Fruit fly (Drosophila melanogaster) whole organism, embryonic: ENCODE data around the gene CG1801.

Experiments
- CG1024 ChIP-seq: fragments of 200-800 bp; sonication (Bioruptor generic); IDR thresholded peaks from 2 replicates; pipeline ENCODE4 v1.3.6; 2022; ENCODE audit warnings: missing biosample characterization, missing genetic modification characterization
- CG10267 ChIP-seq: fragments of 200-800 bp; sonication (Bioruptor generic); optimal IDR thresholded peaks from 2 replicates; lab custom pipeline; 2018; ENCODE audit warnings: missing biosample characterization, mild to moderate bottlenecking, missing genetic modification characterization, moderate library complexity
- CG10321 ChIP-seq: fragments of 200-800 bp; sonication (Bioruptor generic); IDR thresholded peaks from 2 replicates; pipeline ENCODE4 v1.3.6; 2022; ENCODE audit warnings: missing biosample characterization, missing genetic modification characterization
- CG11398 ChIP-seq: fragments of 200-800 bp; sonication (Bioruptor generic); optimal IDR thresholded peaks from 2 replicates; lab custom pipeline; 2016; ENCODE audit warnings: missing biosample characterization, missing genetic modification characterization
- CG11560 ChIP-seq: fragments of 200-800 bp; sonication (Bioruptor generic); IDR thresholded peaks from 3 replicates; pipeline ENCODE4 v1.3.6; 2022; ENCODE audit warnings: missing biosample characterization, missing genetic modification characterization
- CG11695 ChIP-seq: fragments of 200-800 bp; sonication (Bioruptor generic); IDR thresholded peaks from 3 replicates; pipeline ENCODE4 v1.3.6; 2022; ENCODE audit warnings: missing biosample characterization, missing genetic modification characterization
- CG11696 ChIP-seq: fragments of 200-800 bp; sonication (Bioruptor generic); IDR thresholded peaks from 2 replicates; pipeline ENCODE4 v1.3.6; 2022; ENCODE audit warnings: missing biosample characterization, missing genetic modification characterization
- CG11723 ChIP-seq: fragments of 200-800 bp; sonication (Bioruptor generic); optimal IDR thresholded peaks from 2 replicates; lab custom pipeline; 2017; ENCODE audit warnings: missing biosample characterization, mild to moderate bottlenecking, missing genetic modification characterization
- CG12236 ChIP-seq: fragments of 200-800 bp; sonication (Bioruptor generic); optimal IDR thresholded peaks from 2 replicates; lab custom pipeline; 2016; ENCODE audit warnings: missing biosample characterization, missing genetic modification characterization
- CG1529 ChIP-seq: fragments of 200-800 bp; sonication (Bioruptor generic); optimal IDR thresholded peaks from 3 replicates; lab custom pipeline; 2018; ENCODE audit warnings: missing biosample characterization, missing genetic modification characterization
- CG16779 ChIP-seq: fragments of 200-800 bp; sonication (Bioruptor generic); IDR thresholded peaks from 2 replicates; pipeline ENCODE4 v1.3.6; 2022; ENCODE audit warnings: missing biosample characterization, missing genetic modification characterization
- CG18011 ChIP-seq: fragments of 200-800 bp; sonication (Bioruptor generic); optimal IDR thresholded peaks from 2 replicates; lab custom pipeline; 2017; ENCODE audit warnings: missing biosample characterization, missing genetic modification characterization, mild to moderate bottlenecking, moderate library complexity, missing genotype
- CG18764 ChIP-seq: fragments of 200-800 bp; sonication (Bioruptor generic); optimal IDR thresholded peaks from 3 replicates; lab custom pipeline; 2016; ENCODE audit warnings: missing biosample characterization, missing genetic modification characterization
- CG3065 ChIP-seq: fragments of 200-800 bp; sonication (Bioruptor generic); optimal IDR thresholded peaks from 2 replicates; lab custom pipeline; 2016; ENCODE audit warnings: missing biosample characterization, missing genetic modification characterization
- CG32772 ChIP-seq: fragments of 200-800 bp; sonication (Bioruptor generic); IDR thresholded peaks from 2 replicates; pipeline ENCODE4 v1.3.6; 2022; ENCODE audit warnings: missing biosample characterization, missing genetic modification characterization
- CG3281 ChIP-seq: fragments of 200-800 bp; sonication (Bioruptor generic); optimal IDR thresholded peaks from 3 replicates; lab custom pipeline; 2017; ENCODE audit warnings: missing biosample characterization, mild to moderate bottlenecking, missing genetic modification characterization
- CG6683 ChIP-seq: fragments of 200-800 bp; sonication (Bioruptor generic); optimal IDR thresholded peaks from 2 replicates; lab custom pipeline; 2017; ENCODE audit warnings: missing biosample characterization, mild to moderate bottlenecking, missing genetic modification characterization, missing genetic modification reagents
- CG7963 ChIP-seq: fragments of 200-800 bp; sonication (Bioruptor generic); IDR thresholded peaks from 3 replicates; pipeline ENCODE4 v1.3.6; 2022; ENCODE audit warnings: missing biosample characterization, missing genetic modification characterization; ENCODE audit not compliant: partially characterized antibody
- CG8290 ChIP-seq, 3 experiments: fragments of 200-800 bp; sonication (Bioruptor generic); optimal IDR thresholded peaks; 2 replicates each; lab custom pipeline; 2016 to 2019; ENCODE audit warnings: missing biosample characterization in 3 of 3, missing genetic modification characterization in 3 of 3, mild to moderate bottlenecking in 2 of 3, moderate library complexity in 1 of 3
- CG8944 ChIP-seq: fragments of 200-800 bp; sonication (Bioruptor generic); optimal IDR thresholded peaks from 3 replicates; lab custom pipeline; 2016; ENCODE audit warnings: missing biosample characterization, missing genetic modification characterization
- Dek ChIP-seq: fragments of 200-800 bp; sonication (Bioruptor generic); optimal IDR thresholded peaks from 3 replicates; lab custom pipeline; 2019; ENCODE audit warnings: missing biosample characterization, mild to moderate bottlenecking, missing genetic modification characterization, moderate library complexity
- Dfd ChIP-seq, 2 experiments: fragments of >200 bp; optimal IDR thresholded peaks; 2 replicates each; lab custom pipeline; 2017; ENCODE audit warnings: missing biosample characterization in 2 of 2, missing genetic modification characterization in 2 of 2
- Dref ChIP-seq: fragments of 200-800 bp; sonication (Bioruptor generic); IDR thresholded peaks from 2 replicates; pipeline ENCODE4 v1.3.6; 2022; ENCODE audit warnings: missing biosample characterization, missing genetic modification characterization
- GATAe ChIP-seq: fragments of 200-800 bp; sonication (Bioruptor generic); conservative IDR thresholded peaks from 2 replicates; pipeline ENCODE4 v1.3.6; 2022; ENCODE audit warnings: missing biosample characterization, missing genetic modification characterization
- Med ChIP-seq: fragments of 200-800 bp; sonication (Bioruptor generic); peaks from one replicate; lab custom pipeline; 2016; ENCODE audit warnings: missing biosample characterization, missing genetic modification characterization, mild to moderate bottlenecking, inconsistent platforms, moderate library complexity
- Nf-YC ChIP-seq: fragments of 200-800 bp; optimal IDR thresholded peaks from 3 replicates; lab custom pipeline; 2019; ENCODE audit warnings: missing biosample characterization, mild to moderate bottlenecking, missing genetic modification characterization, moderate library complexity
- Oli ChIP-seq: fragments of 200-800 bp; sonication (Bioruptor generic); optimal IDR thresholded peaks from 2 replicates; lab custom pipeline; 2018; ENCODE audit warnings: missing biosample characterization, mild to moderate bottlenecking, missing genetic modification characterization, moderate library complexity
- Sry-β ChIP-seq: fragments of 200-800 bp; sonication (Bioruptor generic); optimal IDR thresholded peaks from 2 replicates; lab custom pipeline; 2018; ENCODE audit warnings: missing biosample characterization, mild to moderate bottlenecking, missing genetic modification characterization, moderate library complexity
- Tbp ChIP-seq: fragments of >200 bp; optimal IDR thresholded peaks from 2 replicates; lab custom pipeline; 2018; ENCODE audit warnings: missing biosample characterization, missing genetic modification characterization
- ac ChIP-seq: fragments of 200-800 bp; sonication (Bioruptor generic); optimal IDR thresholded peaks from 3 replicates; lab custom pipeline; 2017; ENCODE audit warnings: missing biosample characterization, mild to moderate bottlenecking, missing genetic modification characterization
- al ChIP-seq: fragments of 200-800 bp; sonication (Bioruptor generic); IDR thresholded peaks from 2 replicates; pipeline ENCODE4 v1.3.6; 2022; ENCODE audit warnings: missing biosample characterization, missing genetic modification characterization
- ara ChIP-seq: fragments of 200-800 bp; sonication (Bioruptor generic); IDR thresholded peaks from 2 replicates; pipeline ENCODE4 v1.3.6; 2022; ENCODE audit warnings: missing biosample characterization, missing genetic modification characterization
- ash1 ChIP-seq: fragments of 200-800 bp; sonication (Bioruptor generic); optimal IDR thresholded peaks from 2 replicates; lab custom pipeline; 2018; ENCODE audit warnings: missing biosample characterization, mild to moderate bottlenecking, missing genetic modification characterization
- ato ChIP-seq: fragments of 200-800 bp; sonication (Bioruptor generic); IDR thresholded peaks from 2 replicates; pipeline ENCODE4 v1.3.6; 2022; ENCODE audit warnings: missing biosample characterization, missing genetic modification characterization; ENCODE audit not compliant: partially characterized antibody
- bowl ChIP-seq: fragments of 200-800 bp; sonication (Bioruptor generic); IDR thresholded peaks from 2 replicates; pipeline ENCODE4 v1.3.6; 2022; ENCODE audit warnings: missing biosample characterization, missing genetic modification characterization
- bsh ChIP-seq, 2 experiments: fragments of 200-800 bp; sonication (Bioruptor generic); optimal IDR thresholded peaks; 2 replicates each; lab custom pipeline; 2017 to 2018; ENCODE audit warnings: mild to moderate bottlenecking in 2 of 2, missing biosample characterization in 2 of 2, missing genetic modification characterization in 2 of 2, moderate library complexity in 1 of 2
- cg ChIP-seq: fragments of 200-800 bp; sonication (Bioruptor generic); optimal IDR thresholded peaks from 3 replicates; lab custom pipeline; 2019; ENCODE audit warnings: missing biosample characterization, mild to moderate bottlenecking, missing genetic modification characterization, moderate library complexity
- corto ChIP-seq: fragments of 200-800 bp; sonication (Bioruptor generic); optimal IDR thresholded peaks from 2 replicates; lab custom pipeline; 2016; ENCODE audit warnings: missing biosample characterization, mild to moderate bottlenecking, missing genetic modification characterization, moderate library complexity
- dan ChIP-seq: fragments of 200-800 bp; sonication (Bioruptor generic); IDR thresholded peaks from 2 replicates; pipeline ENCODE4 v1.3.6; 2022; ENCODE audit warnings: missing biosample characterization, missing genetic modification characterization
- dpn ChIP-seq, 2 experiments: fragments of 200-800 bp; sonication (Bioruptor generic); optimal IDR thresholded peaks; 3 replicates each; lab custom pipeline; 2016; ENCODE audit warnings: missing biosample characterization in 2 of 2, missing genetic modification characterization in 2 of 2
- eyg ChIP-seq: fragments of 200-800 bp; sonication (Bioruptor generic); optimal IDR thresholded peaks from 3 replicates; lab custom pipeline; 2016; ENCODE audit warnings: missing biosample characterization, missing genetic modification characterization
- gcm2 ChIP-seq: fragments of 200-800 bp; sonication (Bioruptor generic); optimal IDR thresholded peaks from 2 replicates; lab custom pipeline; 2016; ENCODE audit warnings: missing biosample characterization, missing genetic modification characterization
- lab ChIP-seq: fragments of 200-800 bp; sonication (Bioruptor generic); optimal IDR thresholded peaks from 3 replicates; lab custom pipeline; 2017; ENCODE audit warnings: missing biosample characterization, missing genetic modification characterization, mild to moderate bottlenecking, moderate library complexity, missing genetic modification reagents
- mam ChIP-seq: fragments of 200-800 bp; sonication (Bioruptor generic); optimal IDR thresholded peaks from 3 replicates; lab custom pipeline; 2016; ENCODE audit warnings: missing biosample characterization, missing genetic modification characterization
- repo ChIP-seq: fragments of 200-800 bp; sonication (Bioruptor generic); optimal IDR thresholded peaks from 2 replicates; lab custom pipeline; 2016; ENCODE audit warnings: missing biosample characterization, missing genetic modification characterization
- run ChIP-seq: fragments of 200-800 bp; sonication (Bioruptor generic); optimal IDR thresholded peaks from 3 replicates; lab custom pipeline; 2018; ENCODE audit warnings: missing biosample characterization, mild to moderate bottlenecking, missing genetic modification characterization
- sna ChIP-seq: fragments of 200-800 bp; sonication (Bioruptor generic); IDR thresholded peaks from 2 replicates; pipeline ENCODE4 v1.3.6; 2022; ENCODE audit warnings: missing biosample characterization, missing genetic modification characterization; ENCODE audit not compliant: partially characterized antibody
- tna ChIP-seq: fragments of 200-800 bp; sonication (Bioruptor generic); IDR thresholded peaks from 2 replicates; pipeline ENCODE4 v1.3.6; 2022; ENCODE audit warnings: missing biosample characterization, missing genetic modification characterization; ENCODE audit not compliant: partially characterized antibody
- tup ChIP-seq: fragments of 200-800 bp; sonication (Bioruptor generic); optimal IDR thresholded peaks from 2 replicates; lab custom pipeline; 2016; ENCODE audit warnings: missing biosample characterization, mild to moderate bottlenecking, missing genetic modification characterization, moderate library complexity

Gene CG1801

DNA sequence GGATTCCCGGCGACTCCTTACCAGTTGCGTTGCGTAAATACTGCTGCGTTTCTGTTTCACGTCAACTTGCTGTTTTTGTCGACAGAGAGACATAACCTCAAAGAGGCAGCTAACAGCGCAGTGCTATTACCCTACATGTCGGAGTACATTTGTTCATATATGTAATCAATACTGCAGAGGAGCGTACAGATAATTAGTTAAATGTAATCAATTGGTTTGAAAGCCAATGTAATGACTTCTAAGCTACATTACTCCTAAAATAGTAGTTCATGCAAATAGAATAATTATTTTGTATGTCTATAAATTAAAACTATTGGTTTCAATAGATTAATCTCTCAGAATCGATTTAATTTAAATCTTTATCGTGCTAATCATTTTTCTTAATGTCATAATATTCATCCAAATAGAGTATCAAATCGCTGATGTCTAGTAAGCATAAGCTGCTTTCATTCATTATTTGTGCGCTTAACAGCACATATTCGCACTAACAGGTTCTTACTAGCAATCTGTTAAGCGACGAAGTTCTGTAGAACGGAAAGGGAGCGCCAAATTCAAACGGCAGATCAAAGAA, 2.0 kb upstream of the CG1801 start, which contains the start of the genes SLIRP1 and anox (continued):
- TF ChIP-seq lab: peak; percentile 32
- TF ChIP-seq Dref (GFP tag; lab: Robert Waterston, UW): no peak
- TF ChIP-seq Oli (tag; lab: Kevin White, UChicago): peak; percentile 91
- peak; percentile 77 for TF ChIP-seq CG18764 (GFP tag; lab: Kevin White, UChicago)
- TF ChIP-seq corto: no peak
- TF ChIP-seq CG16779 (GFP tag; lab: Robert Waterston, UW): no peak
- TF ChIP-seq eyg (GFP tag; lab: Kevin White, UChicago): peak; percentile 40
- TF ChIP-seq GATAe (GFP tag; lab: Robert Waterston, UW): peak; percentile 65
- TF ChIP-seq CG32772 (GFP tag; lab: Robert Waterston, UW): peak; percentile 71
- TF ChIP-seq CG11398: peak; percentile 50
- no peak for TF ChIP-seq tup (GFP tag; lab: Kevin White, UChicago)
- no peak for TF ChIP-seq dan (GFP tag; lab: Robert Waterston, UW)
- TF ChIP-seq dpn (GFP tag; optimal IDR thresholded peaks at IDR 0.05; lab: Kevin White, UChicago): peak; percentile 78 to 87
- TF ChIP-seq mam (GFP tag; lab: Kevin White, UChicago): peak; percentile 80
- no peak for TF ChIP-seq CG11696 (GFP tag; lab: Robert Waterston, UW)
- peak; percentile 78 for TF ChIP-seq CG1529 (GFP tag; lab: Kevin White, UChicago)
- peak; percentile 34 for TF ChIP-seq CG8290 (GFP tag; optimal IDR thresholded peaks at IDR 0.05; lab: Kevin White, UChicago)
- TF ChIP-seq CG8290 (tag; optimal IDR thresholded peaks at IDR 0.05; lab: Kevin White, UChicago): peak; percentile 36 to 59
- TF ChIP-seq CG3065 (GFP tag; lab: Kevin White, UChicago): peak; percentile 73
- 0 out of 2 replicates have a peak, but pooled peaks have one; percentile 8 for TF ChIP-seq bowl (GFP tag; lab: Robert Waterston, UW)
- 0 out of 2 replicates have a peak, but pooled peaks have one; percentile 38 for TF ChIP-seq ara
- TF ChIP-seq CG7963 (GFP tag; lab: Robert Waterston, UW): no peak
- peak; percentile 83 for TF ChIP-seq CG10267 (tag; lab: Kevin White, UChicago)
- TF ChIP-seq Nf-YC: peak; percentile 76
- peak; percentile 89 for TF ChIP-seq CG11695 (GFP tag; lab: Robert Waterston, UW)
- peak; percentile 76 for TF ChIP-seq CG12236
- no peak for TF ChIP-seq cg
- peak; percentile 55 for TF ChIP-seq al (GFP tag; lab: Robert Waterston, UW)
- TF ChIP-seq gcm2 (GFP tag; lab: Kevin White, UChicago): peak; percentile 11
- no peak for TF ChIP-seq sna (GFP tag; lab: Robert Waterston, UW)
- peak; percentile 60 for TF ChIP-seq CG8944 (GFP tag; lab: Kevin White, UChicago)
- no peak for TF ChIP-seq Tbp
- peak; percentile 88 for TF ChIP-seq CG3281 (GFP tag; lab: Kevin White, UChicago)
- TF ChIP-seq bsh (GFP tag; optimal IDR thresholded peaks at IDR 0.05; lab: Kevin White, UChicago): peak; percentile 52 to 87
- TF ChIP-seq tna (GFP tag; lab: Robert Waterston, UW): no peak
- peak; percentile 92 for TF ChIP-seq Med (GFP tag; lab: Kevin White, UChicago)
- peak; percentile 83 for TF ChIP-seq run (tag; lab: Kevin White, UChicago)
- TF ChIP-seq Sry-β (GFP tag; lab: Kevin White, UChicago): peak; percentile 14
- TF ChIP-seq CG18011 (GFP tag; lab: Kevin White, UChicago): peak; percentile 54
- peak; percentile 72 for TF ChIP-seq CG6683 (GFP tag; lab: Kevin White, UChicago)
- peak; percentile 20 for TF ChIP-seq ac (GFP tag; lab: Kevin White, UChicago)
- no peak for TF ChIP-seq ash1 (GFP tag; lab: Kevin White, UChicago)
- peak; percentile 37 for TF ChIP-seq repo (GFP tag; lab: Kevin White, UChicago)
- TF ChIP-seq Dfd (GFP tag; optimal IDR thresholded peaks at IDR 0.05; lab: Kevin White, UChicago): no peak
- 0 out of 3 replicates have a peak, but pooled peaks have one; percentile 48 for TF ChIP-seq CG11560 (tag; lab: Robert Waterston, UW)
- peak; percentile 56 for TF ChIP-seq CG11723 (GFP tag; lab: Kevin White, UChicago)
- TF ChIP-seq CG1024 (GFP tag; lab: Robert Waterston, UW): no peak
- peak; percentile 22; the same call in 1 of the 2 replicates for TF ChIP-seq CG10321
- peak; percentile 88 for TF ChIP-seq Dek
- TF ChIP-seq ato (GFP tag; lab: Robert Waterston, UW): no peak
